Worm (Caenorhabditis elegans): ENCODE results near the gene emb-5.

ce11 chrIII:4721750-4722149 is 1.3 kb upstream of the emb-5 start, which contains the start of gene acy-1:
- TF ChIP-seq lin-39 (tag; optimal IDR thresholded peaks at IDR 0.05) (no peak), ceh-82 (tag; optimal IDR thresholded peaks at IDR 0.05) (no peak), spr-1 (tag; optimal IDR thresholded peaks at IDR 0.05) (no peak), ama-1 (optimal IDR thresholded peaks at IDR 0.05) (no peak), unc-62 (GFP tag; optimal IDR thresholded peaks at IDR 0.05 in 1 of 2) (peak in 1 of 2 experiments; percentile 30), unc-62 (tag; optimal IDR thresholded peaks at IDR 0.05) (no peak), nhr-237 (tag; optimal IDR thresholded peaks at IDR 0.05) (no peak), snpc-4 (tag; optimal IDR thresholded peaks at IDR 0.05) (no peak), lin-13 (GFP tag; optimal IDR thresholded peaks at IDR 0.05) (peak; percentile 19), lir-3 (tag; optimal IDR thresholded peaks at IDR 0.05) (no peak), nhr-11 (tag; optimal IDR thresholded peaks at IDR 0.05) (peak; percentile 79)

Data from whole organism, L4 larva.